Worm (Caenorhabditis elegans): ENCODE data around the gene nhr-192.

The nhr-192 gene

DNA sequence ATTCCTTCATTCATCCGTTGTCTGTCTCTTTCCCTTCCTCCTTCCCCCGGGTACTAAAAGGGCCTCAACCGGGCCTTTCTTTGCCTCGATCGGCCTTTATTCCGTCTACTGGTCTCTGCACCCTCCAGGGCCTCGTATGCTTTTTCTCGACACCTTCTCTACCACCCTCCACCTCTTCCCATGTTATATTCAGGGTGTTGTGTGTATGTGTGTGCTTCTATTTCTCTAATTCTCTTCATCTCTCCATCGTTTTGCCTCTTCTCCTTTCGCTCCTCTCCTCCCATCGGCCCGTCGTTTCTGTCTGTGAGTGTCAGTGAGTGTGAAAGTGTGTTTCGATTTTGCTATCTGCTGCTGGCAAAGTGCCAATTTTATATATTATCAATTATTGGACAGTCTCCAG, 30.6 kb downstream of the nhr-192 start (continued):
- peak; percentile 4 to 30 (median 7) for TF ChIP-seq dpl-1 (GFP tag; optimal IDR thresholded peaks at IDR 0.05)
- TF ChIP-seq ztf-4 (tag; optimal IDR thresholded peaks at IDR 0.05), result peak; percentile 63
- peak; percentile 85 for TF ChIP-seq elt-2 (tag; optimal IDR thresholded peaks at IDR 0.05)
- peak; percentile 25 for TF ChIP-seq ceh-8 (GFP tag; optimal IDR thresholded peaks at IDR 0.05)
- TF ChIP-seq jun-1 (tag; optimal IDR thresholded peaks at IDR 0.05), result peak; percentile 70
- peak; percentile 61 to 64 for TF ChIP-seq lin-35 (GFP tag; optimal IDR thresholded peaks at IDR 0.05)
- no peak for TF ChIP-seq ceh-88 (GFP tag; IDR thresholded peaks at IDR 0.05)
- peak; percentile 91 for TF ChIP-seq blmp-1 (tag; optimal IDR thresholded peaks at IDR 0.05)
- TF ChIP-seq fkh-8 (tag; optimal IDR thresholded peaks at IDR 0.05), result peak; percentile 31
- TF ChIP-seq sup-37 (GFP tag; optimal IDR thresholded peaks at IDR 0.05), result no peak
- no peak for TF ChIP-seq pax-3 (tag; optimal IDR thresholded peaks at IDR 0.05)
- peak; percentile 63 for TF ChIP-seq nhr-47 (tag; optimal IDR thresholded peaks at IDR 0.05)
- peak; percentile 48 for TF ChIP-seq nhr-19 (GFP tag; conservative IDR thresholded peaks at IDR 0.05)
- TF ChIP-seq grh-1 (GFP tag; IDR thresholded peaks at IDR 0.05), result no peak
- no peak for TF ChIP-seq nhr-237 (tag; optimal IDR thresholded peaks at IDR 0.05)
- TF ChIP-seq ztf-11 (tag; optimal IDR thresholded peaks at IDR 0.05), result peak in 1 of 2 experiments; percentile 7
- peak; percentile 1 for TF ChIP-seq irx-1 (tag; optimal IDR thresholded peaks at IDR 0.05)
- no peak for TF ChIP-seq hpl-2 (GFP tag; optimal IDR thresholded peaks at IDR 0.05)
- no peak for TF ChIP-seq hlh-17 (GFP tag; optimal IDR thresholded peaks at IDR 0.05; ENCODE audit: borderline replicate concordance)
- peak; percentile 68 for TF ChIP-seq nhr-90 (tag; optimal IDR thresholded peaks at IDR 0.05; ENCODE audit: poor library complexity)
- TF ChIP-seq F16B12.6 (tag; optimal IDR thresholded peaks at IDR 0.05), result peak; percentile 2
- TF ChIP-seq C16A3.4 (tag; optimal IDR thresholded peaks at IDR 0.05), result peak; percentile 28

DNA sequence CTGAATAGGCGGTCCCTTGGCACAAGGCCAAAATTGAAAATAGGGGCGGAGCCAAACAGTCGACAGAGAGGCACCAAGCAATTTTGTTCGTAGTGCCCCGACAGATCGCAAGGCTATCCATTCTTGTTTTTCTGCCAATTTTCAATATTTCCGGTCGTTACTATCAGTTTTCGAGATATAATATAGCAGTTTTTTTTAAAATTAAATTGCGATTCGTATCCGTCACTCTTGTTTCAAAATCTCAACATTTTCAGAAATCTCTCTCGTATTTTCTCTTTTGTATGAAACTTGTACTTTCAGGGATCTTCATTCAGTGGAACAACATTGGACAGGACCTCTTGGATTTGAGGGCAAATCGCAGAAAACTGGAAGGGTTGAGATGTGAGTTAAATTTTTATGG, 33.4 kb downstream of the nhr-192 start, which contains the start of gene F57A8.1:
F57A8.1 (plus strand) TSS at position 301 of the 400 bp plus-strand sequence.
- TF ChIP-seq unc-98 (GFP tag; IDR thresholded peaks at IDR 0.05), result no peak
- TF ChIP-seq zag-1 (tag; optimal IDR thresholded peaks at IDR 0.05), result no peak
- TF ChIP-seq ceh-63 (GFP tag; optimal IDR thresholded peaks at IDR 0.05), result no peak
- no peak for TF ChIP-seq rnt-1 (tag; optimal IDR thresholded peaks at IDR 0.05)
- no peak for TF ChIP-seq F16B12.6 (tag; optimal IDR thresholded peaks at IDR 0.05)
- TF ChIP-seq ceh-8 (GFP tag; optimal IDR thresholded peaks at IDR 0.05), result no peak
- no peak for TF ChIP-seq mef-2 (tag; optimal IDR thresholded peaks at IDR 0.05)

DNA sequence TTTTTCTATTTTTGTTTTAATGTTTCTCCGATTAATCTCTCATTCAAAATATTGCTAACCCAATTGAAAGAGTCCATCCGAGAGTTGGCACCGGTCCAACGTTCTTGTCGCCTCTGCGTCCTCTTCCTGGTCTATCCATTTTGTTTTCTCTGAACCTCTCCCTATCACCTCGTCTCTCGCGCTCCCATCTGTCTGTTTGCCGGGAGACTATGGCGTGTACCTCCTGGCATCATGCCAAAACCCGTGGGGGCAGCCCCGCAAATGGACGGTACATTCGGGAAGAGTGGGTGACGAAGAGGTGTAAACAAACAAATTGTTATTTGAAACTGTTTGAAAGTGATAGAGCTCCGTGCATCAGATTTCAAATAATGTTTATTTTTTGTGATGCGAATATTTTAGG, 34.2 kb downstream of the nhr-192 start, which contains the start of gene T06E8.2:
T06E8.2 (minus strand) TSS at position 139 of the 400 bp plus-strand sequence.
- peak; percentile 80 for TF ChIP-seq dsc-1 (tag; optimal IDR thresholded peaks at IDR 0.05)
- TF ChIP-seq ceh-82 (tag; optimal IDR thresholded peaks at IDR 0.05), result peak in 2 of 3 experiments; percentile 16 to 34
- TF ChIP-seq nhr-76 (tag; optimal IDR thresholded peaks at IDR 0.05), result no peak
- peak; percentile 86 for TF ChIP-seq nhr-85 (tag)
- TF ChIP-seq Y116A8C.19 (tag; optimal IDR thresholded peaks at IDR 0.05; ENCODE audit: borderline replicate concordance), result no peak
- no peak for TF ChIP-seq nhr-28 (tag; optimal IDR thresholded peaks at IDR 0.05)
- no peak for TF ChIP-seq sptf-1 (tag; optimal IDR thresholded peaks at IDR 0.05)
- no peak for TF ChIP-seq ceh-88 (GFP tag; IDR thresholded peaks at IDR 0.05)
- no peak for TF ChIP-seq lir-3 (tag; optimal IDR thresholded peaks at IDR 0.05; ENCODE audit: poor library complexity)
- TF ChIP-seq mef-2 (tag; optimal IDR thresholded peaks at IDR 0.05), result no peak
- no peak for TF ChIP-seq alr-1 (tag; optimal IDR thresholded peaks at IDR 0.05; ENCODE audit: borderline replicate concordance)
- peak; percentile 79 for TF ChIP-seq nhr-20 (tag; optimal IDR thresholded peaks at IDR 0.05)
- no peak for TF ChIP-seq pqm-1 (tag; optimal IDR thresholded peaks at IDR 0.05)
- TF ChIP-seq lin-39 (tag; optimal IDR thresholded peaks at IDR 0.05), result no peak
- peak; percentile 72 for TF ChIP-seq snu-23 (GFP tag; optimal IDR thresholded peaks at IDR 0.05)
- peak; percentile 58 for TF ChIP-seq swsn-7 (tag; optimal IDR thresholded peaks at IDR 0.05)
- TF ChIP-seq efl-3 (GFP tag; optimal IDR thresholded peaks at IDR 0.05), result no peak
- no peak for TF ChIP-seq nhr-84 (tag; optimal IDR thresholded peaks at IDR 0.05)
- peak; percentile 32 to 40 for TF ChIP-seq lin-35 (GFP tag; optimal IDR thresholded peaks at IDR 0.05)
- TF ChIP-seq skn-1 (tag; optimal IDR thresholded peaks at IDR 0.05), result peak; percentile 49
- TF ChIP-seq nhr-19 (GFP tag; conservative IDR thresholded peaks at IDR 0.05), result peak; percentile 58
- no peak for TF ChIP-seq mab-9 (GFP tag; IDR thresholded peaks at IDR 0.05)
- TF ChIP-seq nhr-71 (tag; optimal IDR thresholded peaks at IDR 0.05), result peak; percentile 80
- TF ChIP-seq tbx-2 (tag; optimal IDR thresholded peaks at IDR 0.05), result peak; percentile 52
- no peak for TF ChIP-seq lin-15B (tag; optimal IDR thresholded peaks at IDR 0.05)
- peak; percentile 67 for TF ChIP-seq unc-130 (tag; optimal IDR thresholded peaks at IDR 0.05)
- no peak for TF ChIP-seq unc-62 (GFP tag; optimal IDR thresholded peaks at IDR 0.05)

Measured in whole organism, L1 larva.